Worm (Caenorhabditis elegans): Measurements from ENCODE around the gene sri-34.

ce11 chrII:3151615-3152014 is 7.3 kb downstream of the sri-34 start, which contains the start of the genes T10D4.14 and T10D4.19:
- no peak for TF ChIP-seq jun-1 (tag; optimal IDR thresholded peaks at IDR 0.05)
- TF ChIP-seq nhr-11 (tag; optimal IDR thresholded peaks at IDR 0.05), result no peak
- TF ChIP-seq mml-1 (tag; optimal IDR thresholded peaks at IDR 0.05), result no peak
- no peak for TF ChIP-seq nhr-76 (tag; optimal IDR thresholded peaks at IDR 0.05)
- no peak for TF ChIP-seq unc-62 (GFP tag; optimal IDR thresholded peaks at IDR 0.05)
- no peak for TF ChIP-seq nhr-12 (tag; optimal IDR thresholded peaks at IDR 0.05)
- no peak for TF ChIP-seq elt-1 (tag; optimal IDR thresholded peaks at IDR 0.05)
- TF ChIP-seq aly-2 (tag; optimal IDR thresholded peaks at IDR 0.05), result no peak
- no peak for TF ChIP-seq nhr-43 (tag; optimal IDR thresholded peaks at IDR 0.05; ENCODE audit: poor library complexity, severe bottlenecking)
- TF ChIP-seq nhr-237 (tag; optimal IDR thresholded peaks at IDR 0.05), result no peak
- TF ChIP-seq pha-4 (tag; optimal IDR thresholded peaks at IDR 0.05), result no peak
- no peak for TF ChIP-seq nhr-28 (tag; optimal IDR thresholded peaks at IDR 0.05)
- TF ChIP-seq elt-2 (tag; optimal IDR thresholded peaks at IDR 0.05), result no peak
